Worm (Caenorhabditis elegans): Measurements from ENCODE around the gene EEED8.18.

- no peak for TF ChIP-seq W03F9.2 (tag; optimal IDR thresholded peaks at IDR 0.05)
- TF ChIP-seq him-1 (tag; optimal IDR thresholded peaks at IDR 0.05) = no peak
- TF ChIP-seq dao-5 (tag; optimal IDR thresholded peaks at IDR 0.05) = no peak
These were observed 6.5 kb upstream of the EEED8.18 start, which contains the start of gene EEED8.15 for ce11 chrII:5418929-5419328.

Measured in whole organism, L4/young adult.